Fruit fly (Drosophila melanogaster) whole organism, pupa: ENCODE data around the gene abd-A.

Source experiments
- CG10348 ChIP-seq: fragments of 200-800 bp; sonication (Bioruptor generic); IDR thresholded peaks from 2 replicates; pipeline ENCODE4 v1.3.6; 2022; ENCODE audit warnings: missing biosample characterization, missing genetic modification characterization
- CG17806 ChIP-seq: fragments of 200-800 bp; sonication (Bioruptor generic); optimal IDR thresholded peaks from 2 replicates; lab custom pipeline; 2018; ENCODE audit warnings: missing biosample characterization, mild to moderate bottlenecking, missing genetic modification characterization, moderate library complexity
- CG32121 ChIP-seq: fragments of 200-800 bp; sonication (Bioruptor generic); IDR thresholded peaks from 2 replicates; pipeline ENCODE4 v1.3.6; 2022; ENCODE audit warnings: missing biosample characterization, missing genetic modification characterization
- CG34367 ChIP-seq: fragments of 200-800 bp; sonication (Bioruptor generic); optimal IDR thresholded peaks from 2 replicates; lab custom pipeline; 2018; ENCODE audit warnings: missing biosample characterization, mild to moderate bottlenecking, missing genetic modification characterization
- CG4496 ChIP-seq: fragments of 200-800 bp; sonication (Bioruptor generic); IDR thresholded peaks from 3 replicates; pipeline ENCODE4 v1.3.6; 2022; ENCODE audit warnings: missing biosample characterization, missing genetic modification characterization
- EcR ChIP-seq: fragments of 200-800 bp; sonication (Bioruptor generic); optimal IDR thresholded peaks from 3 replicates; lab custom pipeline; 2019; ENCODE audit warnings: missing biosample characterization, missing genetic modification characterization, mild to moderate bottlenecking, moderate library complexity, missing genetic modification reagents
- Pif1A ChIP-seq: fragments of 200-800 bp; sonication (Bioruptor generic); optimal IDR thresholded peaks from 3 replicates; lab custom pipeline; 2016; ENCODE audit warnings: missing biosample characterization, missing genetic modification characterization
- Pif1B ChIP-seq: fragments of 200-800 bp; sonication (Bioruptor generic); optimal IDR thresholded peaks from 3 replicates; lab custom pipeline; 2016; ENCODE audit warnings: missing biosample characterization, missing genetic modification characterization
- Snoo ChIP-seq: fragments of 200-800 bp; sonication (Bioruptor generic); optimal IDR thresholded peaks from 3 replicates; lab custom pipeline; 2017; ENCODE audit warnings: missing biosample characterization, mild to moderate bottlenecking, missing genetic modification characterization, inconsistent platforms

DNA sequence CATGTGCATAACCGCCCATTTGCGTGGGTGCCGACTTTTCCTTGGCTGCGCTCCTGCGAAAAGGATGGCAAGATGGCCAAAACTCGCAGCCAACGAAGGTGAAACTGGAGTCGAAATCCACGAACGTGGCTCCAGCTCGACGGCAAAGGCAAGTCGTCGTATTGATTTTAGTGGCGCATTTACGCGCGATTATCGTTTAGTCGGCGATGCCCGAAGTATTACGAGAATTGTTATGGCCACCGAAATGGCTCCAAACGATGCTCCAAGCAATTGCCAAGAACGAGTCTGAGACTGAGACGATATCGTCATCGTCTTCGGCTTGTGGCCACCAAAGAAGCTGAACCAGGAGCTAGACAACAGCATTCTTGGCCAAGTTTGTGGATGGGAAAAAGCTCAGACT is 38.2 kb downstream of the abd-A start:
- TF ChIP-seq CG10348 (no peak), CG17806 (tag; lab: Kevin White, UChicago) (no peak), CG34367 (tag; lab: Kevin White, UChicago) (no peak), EcR (GFP tag; lab: Kevin White, UChicago) (no peak), CG4496 (GFP tag; lab: Robert Waterston, UW) (no peak), Pif1A (GFP tag; lab: Kevin White, UChicago) (no peak), CG32121 (no peak), Pif1B (GFP tag; lab: Kevin White, UChicago) (no peak), Snoo (tag; lab: Kevin White, UChicago) (no peak)
